Worm (Caenorhabditis elegans) whole organism, L1 larva: ENCODE measurements around the gene Y59H11AM.4.

Source experiments
- C16A3.4 ChIP-seq: fragments of 150-350 bp; optimal IDR thresholded peaks from 2 replicates; lab custom pipeline; 2014; ENCODE audit warnings: missing biosample characterization, missing genetic modification characterization
- Y116A8C.19 ChIP-seq: sonication (generic microtip); optimal IDR thresholded peaks from 2 replicates; lab custom pipeline; 2016; ENCODE audit warnings: missing compliant biosample characterization, missing genetic modification characterization, borderline replicate concordance
- aha-1 ChIP-seq: fragments of 150-350 bp; optimal IDR thresholded peaks from 2 replicates; lab custom pipeline; 2014; ENCODE audit warnings: missing biosample characterization, missing genetic modification characterization
- alr-1 ChIP-seq: fragments of 200-800 bp; sonication (Bioruptor generic); optimal IDR thresholded peaks from 2 replicates; lab custom pipeline; 2018; ENCODE audit warnings: borderline replicate concordance, mild to moderate bottlenecking, missing genetic modification characterization, missing compliant biosample characterization
- aly-2 ChIP-seq: fragments of 150-350 bp; optimal IDR thresholded peaks from 2 replicates; lab custom pipeline; 2014; ENCODE audit warnings: missing biosample characterization, missing genetic modification characterization
- ama-1 ChIP-seq: fragments of 150-350 bp; optimal IDR thresholded peaks from 2 replicates; lab custom pipeline; 2014
- blmp-1 ChIP-seq: fragments of 150-350 bp; optimal IDR thresholded peaks from 2 replicates; lab custom pipeline; 2014; ENCODE audit warnings: missing biosample characterization, missing genetic modification characterization
- ceh-82 ChIP-seq, 3 experiments: fragments of 150-350 bp in 1 of 3; sonication (generic microtip) in 2 of 3; optimal IDR thresholded peaks; 2 replicates each; lab custom pipeline; 2014 to 2017; ENCODE audit warnings: missing biosample characterization in 3 of 3, missing genetic modification characterization in 3 of 3
- ceh-88 ChIP-seq: fragments of 200-800 bp; sonication (Bioruptor generic); IDR thresholded peaks from 2 replicates; pipeline ENCODE4 v1.3.6; 2022; ENCODE audit warnings: missing genetic modification characterization, missing compliant biosample characterization
- ces-1 ChIP-seq: fragments of 150-350 bp; optimal IDR thresholded peaks from 2 replicates; lab custom pipeline; 2014; ENCODE audit warnings: missing biosample characterization, missing genetic modification reagents, missing genetic modification characterization
- dsc-1 ChIP-seq: sonication (generic microtip); optimal IDR thresholded peaks from 2 replicates; lab custom pipeline; 2016; ENCODE audit warnings: mild to moderate bottlenecking, missing genetic modification characterization, missing compliant biosample characterization
- efl-3 ChIP-seq: fragments of 200-800 bp; sonication (Bioruptor generic); optimal IDR thresholded peaks from 2 replicates; lab custom pipeline; 2018; ENCODE audit warnings: mild to moderate bottlenecking, missing genetic modification characterization, missing compliant biosample characterization
- egl-13 ChIP-seq: sonication (generic microtip); optimal IDR thresholded peaks from 2 replicates; lab custom pipeline; 2016; ENCODE audit warnings: missing genotype, missing genetic modification reagents, missing genetic modification characterization, missing compliant biosample characterization
- egl-27 ChIP-seq, 2 experiments: fragments of 150-350 bp in 1 of 2; sonication (generic microtip); optimal IDR thresholded peaks; 3 replicates each; lab custom pipeline; 2017 to 2018; ENCODE audit warnings: missing biosample characterization in 2 of 2, missing genetic modification characterization in 2 of 2, missing genetic modification reagents in 2 of 2
- elt-2 ChIP-seq: sonication (generic microtip); optimal IDR thresholded peaks from 2 replicates; lab custom pipeline; 2016; ENCODE audit warnings: missing genetic modification characterization, mild to moderate bottlenecking, inconsistent platforms, missing compliant biosample characterization, missing genetic modification reagents
- fkh-4 ChIP-seq: sonication (generic microtip); optimal IDR thresholded peaks from 2 replicates; lab custom pipeline; 2016; ENCODE audit warnings: missing compliant biosample characterization, missing genetic modification characterization, borderline replicate concordance
- fkh-8 ChIP-seq: sonication (generic microtip); optimal IDR thresholded peaks from 2 replicates; lab custom pipeline; 2016; ENCODE audit warnings: mild to moderate bottlenecking, missing genetic modification characterization, missing compliant biosample characterization
- grh-1 ChIP-seq: fragments of 200-800 bp; sonication (Bioruptor generic); IDR thresholded peaks from 2 replicates; pipeline ENCODE4 v1.3.6; 2022; ENCODE audit warnings: missing genetic modification reagents, missing genetic modification characterization, missing compliant biosample characterization
- hlh-17 ChIP-seq: fragments of 200-800 bp; sonication (Bioruptor generic); optimal IDR thresholded peaks from 2 replicates; lab custom pipeline; 2018; ENCODE audit warnings: missing genetic modification characterization, mild to moderate bottlenecking, missing compliant biosample characterization, moderate library complexity, borderline replicate concordance
- hlh-4 ChIP-seq: sonication (generic microtip); optimal IDR thresholded peaks from 2 replicates; lab custom pipeline; 2016; ENCODE audit warnings: mild to moderate bottlenecking, missing genetic modification characterization, missing compliant biosample characterization
- jun-1 ChIP-seq: fragments of 150-350 bp; optimal IDR thresholded peaks from 2 replicates; lab custom pipeline; 2014; ENCODE audit warnings: missing biosample characterization, missing genetic modification reagents, missing genetic modification characterization
- lin-13 ChIP-seq: fragments of 150-350 bp; optimal IDR thresholded peaks from 2 replicates; lab custom pipeline; 2014; ENCODE audit warnings: missing biosample characterization, missing genetic modification reagents, missing genetic modification characterization
- lin-35 ChIP-seq, 2 experiments: fragments of 150-350 bp; optimal IDR thresholded peaks; 2 replicates each; lab custom pipeline; 2014; ENCODE audit warnings: missing biosample characterization in 2 of 2, missing genetic modification characterization in 2 of 2, missing genetic modification reagents in 2 of 2
- lin-39 ChIP-seq: fragments of 150-350 bp; optimal IDR thresholded peaks from 2 replicates; lab custom pipeline; 2014; ENCODE audit warnings: missing biosample characterization, missing genetic modification reagents, missing genetic modification characterization
- lir-3 ChIP-seq: sonication (generic microtip); optimal IDR thresholded peaks from 2 replicates; lab custom pipeline; 2016; ENCODE audit warnings: mild to moderate bottlenecking, missing genetic modification characterization, moderate library complexity, missing compliant biosample characterization; ENCODE audit not compliant: poor library complexity
- mab-9 ChIP-seq: fragments of 200-800 bp; sonication (Bioruptor generic); IDR thresholded peaks from 2 replicates; pipeline ENCODE4 v1.3.6; 2022; ENCODE audit warnings: missing genetic modification reagents, missing genetic modification characterization, missing compliant biosample characterization
- mdl-1 ChIP-seq, 2 experiments: fragments of 150-350 bp; optimal IDR thresholded peaks; 2 replicates each; lab custom pipeline; 2014 to 2017; ENCODE audit warnings: missing biosample characterization in 2 of 2, missing genetic modification characterization in 2 of 2, inconsistent platforms in 1 of 2
- mef-2 ChIP-seq: fragments of 150-350 bp; optimal IDR thresholded peaks from 2 replicates; lab custom pipeline; 2014; ENCODE audit warnings: missing biosample characterization, missing genetic modification characterization
- nhr-12 ChIP-seq: sonication (generic microtip); optimal IDR thresholded peaks from 2 replicates; lab custom pipeline; 2017; ENCODE audit warnings: missing biosample characterization, missing genetic modification characterization
- nhr-19 ChIP-seq: fragments of 200-800 bp; sonication (Bioruptor generic); conservative IDR thresholded peaks from 2 replicates; pipeline ENCODE4 v1.3.6; 2022; ENCODE audit warnings: missing genetic modification characterization, missing compliant biosample characterization
- nhr-20 ChIP-seq: sonication (generic microtip); optimal IDR thresholded peaks from 2 replicates; lab custom pipeline; 2016; ENCODE audit warnings: mild to moderate bottlenecking, missing genetic modification characterization, missing compliant biosample characterization
- nhr-28 ChIP-seq: fragments of 150-350 bp; optimal IDR thresholded peaks from 2 replicates; lab custom pipeline; 2014; ENCODE audit warnings: missing biosample characterization, missing genetic modification characterization
- nhr-71 ChIP-seq: sonication (generic microtip); optimal IDR thresholded peaks from 2 replicates; lab custom pipeline; 2016; ENCODE audit warnings: mild to moderate bottlenecking, missing genetic modification characterization, moderate library complexity, missing compliant biosample characterization
- nhr-77 ChIP-seq: fragments of 150-350 bp; optimal IDR thresholded peaks from 2 replicates; lab custom pipeline; 2014; ENCODE audit warnings: missing biosample characterization, missing genetic modification characterization
- nhr-84 ChIP-seq: sonication (generic microtip); optimal IDR thresholded peaks from 2 replicates; lab custom pipeline; 2017; ENCODE audit warnings: missing biosample characterization, missing genetic modification characterization
- nhr-85 ChIP-seq: sonication (generic microtip); peaks from one replicate; lab custom pipeline; 2016; ENCODE audit warnings: missing genetic modification characterization, inconsistent platforms, missing compliant biosample characterization
- pax-3 ChIP-seq: fragments of 200-800 bp; sonication (Bioruptor generic); optimal IDR thresholded peaks from 2 replicates; lab custom pipeline; 2018; ENCODE audit warnings: mild to moderate bottlenecking, missing genetic modification characterization, moderate library complexity, missing compliant biosample characterization
- sptf-1 ChIP-seq: fragments of 150-350 bp; optimal IDR thresholded peaks from 2 replicates; lab custom pipeline; 2014; ENCODE audit warnings: missing biosample characterization, missing genetic modification characterization
- swsn-7 ChIP-seq: sonication (generic microtip); optimal IDR thresholded peaks from 2 replicates; lab custom pipeline; 2016; ENCODE audit warnings: missing genetic modification characterization, missing compliant biosample characterization
- unc-130 ChIP-seq: fragments of 150-350 bp; optimal IDR thresholded peaks from 2 replicates; lab custom pipeline; 2017; ENCODE audit warnings: missing biosample characterization, missing genetic modification characterization, inconsistent platforms
- unc-62 ChIP-seq: fragments of 150-350 bp; optimal IDR thresholded peaks from 2 replicates; lab custom pipeline; 2014; ENCODE audit warnings: missing biosample characterization, missing genetic modification reagents, missing genetic modification characterization

The Y59H11AM.4 gene

DNA sequence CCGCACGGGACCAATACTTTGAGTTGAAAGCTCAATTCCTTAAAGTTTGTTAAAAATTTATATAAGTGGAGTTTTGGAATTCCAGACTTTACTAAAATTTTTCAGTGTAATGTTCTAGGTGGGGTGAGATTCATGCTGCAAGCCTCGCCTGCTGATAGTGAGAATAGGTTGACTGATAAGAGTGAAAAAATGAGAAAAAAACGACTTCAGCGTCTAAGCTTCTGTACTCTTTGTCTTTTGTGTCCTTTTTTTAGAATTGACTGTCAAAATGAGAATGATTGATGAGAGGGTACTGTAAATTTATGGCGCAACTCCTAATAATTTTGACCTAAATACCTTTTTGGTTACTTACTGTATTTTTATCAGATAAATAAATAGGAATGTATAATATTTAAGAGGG is 36.0 kb downstream of the Y59H11AM.4 start:
- TF ChIP-seq lir-3 (tag; lab: Kevin White, UChicago): no peak
- TF ChIP-seq lin-13 (GFP tag; lab: Kevin White, UChicago): no peak
- TF ChIP-seq nhr-85 (tag; lab: Kevin White, UChicago): peak; percentile 23
- no peak for TF ChIP-seq jun-1 (tag; lab: Kevin White, UChicago)
- no peak for TF ChIP-seq mab-9

DNA sequence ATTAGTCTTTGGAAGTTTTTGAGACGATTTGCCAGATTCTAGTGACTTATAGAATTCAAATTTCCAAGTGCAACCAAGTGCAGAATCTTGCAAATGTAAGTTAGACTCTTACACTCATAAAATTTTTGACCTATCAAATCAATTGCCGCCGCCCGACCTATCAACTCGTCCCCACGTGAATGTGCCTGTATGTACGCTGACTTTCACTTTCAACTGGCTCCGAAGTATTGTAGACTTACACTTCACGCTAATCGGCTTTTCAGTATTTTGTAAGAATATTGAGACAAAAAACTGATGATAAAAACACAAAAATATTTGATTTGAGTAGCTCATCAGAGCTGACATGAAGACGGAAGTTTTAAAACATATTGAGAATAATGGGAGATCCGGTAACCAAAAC is 37.4 kb downstream of the Y59H11AM.4 start:
- TF ChIP-seq elt-2 (tag; lab: Kevin White, UChicago) (peak; percentile 81), Y116A8C.19 (tag; lab: Kevin White, UChicago) (no peak), lin-35 (GFP tag; optimal IDR thresholded peaks at IDR 0.05; lab: Kevin White, UChicago) (peak in 1 of 2 experiments; percentile 14), blmp-1 (tag; lab: Kevin White, UChicago) (peak; percentile 30)

DNA sequence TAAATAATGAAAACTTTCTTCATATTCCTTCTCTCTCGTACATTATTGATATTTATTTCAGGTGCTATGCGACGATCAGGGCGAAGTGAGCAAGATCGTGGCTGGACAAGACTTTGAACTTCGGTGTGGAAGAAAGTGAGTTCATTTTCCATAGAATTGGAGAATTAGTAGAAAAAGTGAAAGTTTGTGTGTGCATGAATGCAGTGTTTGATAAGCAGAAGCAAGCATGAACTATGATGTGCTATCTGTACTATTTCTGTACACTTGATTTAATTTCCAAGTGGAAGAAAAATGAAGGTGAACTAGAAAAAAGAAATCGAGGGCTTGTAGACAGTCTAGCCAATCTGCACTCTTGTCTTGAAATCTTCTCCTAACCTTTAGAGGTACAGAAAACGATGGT is 38.1 kb downstream of the Y59H11AM.4 start:
- TF ChIP-seq nhr-19 (GFP tag; lab: Robert Waterston, UW): 0 out of 2 replicates have a peak, but pooled peaks have one; percentile 9
- no peak for TF ChIP-seq unc-130 (tag; lab: Kevin White, UChicago)
- TF ChIP-seq aly-2 (tag; lab: Kevin White, UChicago): no peak
- TF ChIP-seq efl-3 (GFP tag; lab: Kevin White, UChicago): no peak
- no peak for TF ChIP-seq aha-1 (tag; lab: Kevin White, UChicago)
- no peak for TF ChIP-seq lin-39 (tag; lab: Kevin White, UChicago)
- no peak for TF ChIP-seq grh-1 (GFP tag; lab: Robert Waterston, UW)
- no peak for TF ChIP-seq nhr-84 (tag; lab: Kevin White, UChicago)
- no peak for TF ChIP-seq pax-3
- no peak for TF ChIP-seq ceh-88 (GFP tag; lab: Robert Waterston, UW)
- TF ChIP-seq lin-35 (GFP tag; optimal IDR thresholded peaks at IDR 0.05; lab: Kevin White, UChicago): peak in 1 of 2 experiments; percentile 36
- peak; percentile 18 for TF ChIP-seq nhr-20 (tag; lab: Kevin White, UChicago)
- TF ChIP-seq blmp-1 (tag; lab: Kevin White, UChicago): peak; percentile 54
- TF ChIP-seq lir-3 (tag; lab: Kevin White, UChicago): no peak
- no peak for TF ChIP-seq sptf-1
- TF ChIP-seq fkh-4 (tag; lab: Kevin White, UChicago): no peak
- TF ChIP-seq ceh-82 (tag; optimal IDR thresholded peaks at IDR 0.05; lab: Kevin White, UChicago): no peak
- TF ChIP-seq nhr-71: peak; percentile 8
- TF ChIP-seq elt-2 (tag; lab: Kevin White, UChicago): peak; percentile 76
- TF ChIP-seq fkh-8 (tag; lab: Kevin White, UChicago): no peak
- TF ChIP-seq swsn-7 (tag; lab: Kevin White, UChicago): no peak

DNA sequence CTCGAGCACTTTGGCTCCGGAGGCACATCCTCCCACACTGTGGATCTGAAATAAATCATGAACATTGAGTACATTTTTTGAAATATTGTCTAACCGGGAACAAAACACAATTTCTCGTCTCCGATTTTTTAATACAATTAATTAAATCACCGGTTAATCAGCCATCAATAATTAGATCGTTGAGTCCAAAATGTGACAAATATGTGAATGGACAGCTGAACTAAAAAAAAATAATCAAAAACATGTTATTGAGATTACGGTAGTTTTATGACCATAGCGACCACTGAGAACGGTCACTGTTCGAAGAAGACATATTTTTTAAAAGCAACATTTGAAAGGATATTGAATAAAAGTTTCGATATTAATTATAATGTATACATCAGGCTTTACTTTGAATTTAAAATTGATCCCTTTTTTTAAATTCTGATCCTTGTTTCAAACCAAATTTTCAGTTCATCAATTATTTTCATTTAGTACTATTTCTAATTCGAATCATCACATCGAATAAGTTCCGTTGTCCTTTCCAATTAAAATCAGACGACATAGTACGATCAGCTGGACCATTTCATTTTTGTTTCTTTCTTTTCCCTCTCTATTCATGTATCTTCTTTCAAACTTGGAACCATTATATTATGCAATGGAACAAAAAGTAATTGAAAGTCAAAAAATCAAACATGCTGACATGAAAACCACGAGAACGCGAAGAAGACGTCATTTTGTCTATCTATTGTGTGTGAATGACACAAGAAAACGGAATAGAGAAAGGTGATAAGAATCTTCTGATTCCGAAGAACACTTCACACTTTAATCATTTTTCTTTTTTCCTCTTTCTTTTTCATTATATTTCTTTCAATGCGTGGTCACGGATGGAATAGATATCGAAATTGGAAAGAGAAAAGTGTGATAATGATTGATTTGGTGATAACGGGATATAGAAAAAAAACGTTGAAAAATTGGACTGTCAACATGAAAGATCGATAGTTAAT is 39.8 kb downstream of the Y59H11AM.4 start:
- no peak for TF ChIP-seq mef-2 (tag; lab: Kevin White, UChicago)
- TF ChIP-seq pax-3: no peak
- TF ChIP-seq swsn-7 (tag; lab: Kevin White, UChicago): no peak
- peak; percentile 29 for TF ChIP-seq unc-130 (tag; lab: Kevin White, UChicago)
- no peak for TF ChIP-seq aly-2 (tag; lab: Kevin White, UChicago)
- no peak for TF ChIP-seq mdl-1 (tag; optimal IDR thresholded peaks at IDR 0.05; lab: Kevin White, UChicago)
- peak; percentile 70 for TF ChIP-seq jun-1 (tag; lab: Kevin White, UChicago)
- no peak for TF ChIP-seq egl-13 (tag; lab: Kevin White, UChicago)
- TF ChIP-seq fkh-4 (tag; lab: Kevin White, UChicago): no peak
- TF ChIP-seq hlh-17 (GFP tag; lab: Kevin White, UChicago): no peak
- TF ChIP-seq blmp-1 (tag; lab: Kevin White, UChicago): peak; percentile 91
- TF ChIP-seq alr-1 (tag; lab: Kevin White, UChicago): no peak
- TF ChIP-seq hlh-4 (tag; lab: Kevin White, UChicago): no peak
- TF ChIP-seq nhr-85 (tag; lab: Kevin White, UChicago): peak; percentile 90
- TF ChIP-seq nhr-12 (tag; lab: Kevin White, UChicago): no peak
- no peak for TF ChIP-seq unc-62 (GFP tag; lab: Kevin White, UChicago)
- TF ChIP-seq ces-1 (GFP tag; lab: Kevin White, UChicago): no peak
- no peak for TF ChIP-seq nhr-28 (tag; lab: Kevin White, UChicago)
- TF ChIP-seq egl-27 (tag; optimal IDR thresholded peaks at IDR 0.05; lab: Kevin White, UChicago): no peak
- peak; percentile 51 for TF ChIP-seq nhr-19 (GFP tag; lab: Robert Waterston, UW)
- no peak for TF ChIP-seq nhr-77 (tag; lab: Kevin White, UChicago)
- TF ChIP-seq ama-1 (lab: Kevin White, UChicago): peak; percentile 28
- no peak for TF ChIP-seq efl-3 (GFP tag; lab: Kevin White, UChicago)
- TF ChIP-seq lin-35 (GFP tag; optimal IDR thresholded peaks at IDR 0.05; lab: Kevin White, UChicago): peak in 1 of 2 experiments; percentile 71
- no peak for TF ChIP-seq dsc-1 (tag; lab: Kevin White, UChicago)
- TF ChIP-seq Y116A8C.19 (tag; lab: Kevin White, UChicago): no peak
- peak; percentile 25 for TF ChIP-seq C16A3.4 (tag; lab: Kevin White, UChicago)
- peak; percentile 51 for TF ChIP-seq lin-13 (GFP tag; lab: Kevin White, UChicago)
